Worm (Caenorhabditis elegans): Measurements from ENCODE around the gene nhr-187.

The nhr-187 gene

ce11 chrV:3831616-3832015 is 31.1 kb downstream of the nhr-187 start, which contains the start of gene H10D18.5:
TSS of gene H10D18.5 (minus strand) at chrV:3831716.
- no peak for TF ChIP-seq bed-3 (GFP tag; optimal IDR thresholded peaks at IDR 0.05)
- TF ChIP-seq nhr-12 (tag; optimal IDR thresholded peaks at IDR 0.05): no peak
- TF ChIP-seq nhr-76 (tag; optimal IDR thresholded peaks at IDR 0.05): no peak
- no peak for TF ChIP-seq sptf-1 (tag; optimal IDR thresholded peaks at IDR 0.05)
- TF ChIP-seq flh-1 (GFP tag; optimal IDR thresholded peaks at IDR 0.05): no peak
- TF ChIP-seq unc-39 (tag; optimal IDR thresholded peaks at IDR 0.05): no peak
- TF ChIP-seq unc-62 (GFP tag; optimal IDR thresholded peaks at IDR 0.05): no peak
- no peak for TF ChIP-seq ham-2 (GFP tag; optimal IDR thresholded peaks at IDR 0.05)
- TF ChIP-seq ceh-43 (GFP tag; optimal IDR thresholded peaks at IDR 0.05): no peak
- no peak for TF ChIP-seq nhr-28 (tag; optimal IDR thresholded peaks at IDR 0.05)
- no peak for TF ChIP-seq mep-1 (tag; optimal IDR thresholded peaks at IDR 0.05)
- no peak for TF ChIP-seq cnd-1 (tag; optimal IDR thresholded peaks at IDR 0.05)
- TF ChIP-seq nhr-237 (tag; optimal IDR thresholded peaks at IDR 0.05): no peak
- TF ChIP-seq lsy-2 (tag; optimal IDR thresholded peaks at IDR 0.05): no peak
- no peak for TF ChIP-seq unc-120 (tag; optimal IDR thresholded peaks at IDR 0.05; ENCODE audit: poor library complexity, severe bottlenecking)
- TF ChIP-seq elt-1 (tag; optimal IDR thresholded peaks at IDR 0.05; ENCODE audit: borderline replicate concordance, insufficient read depth): no peak
- no peak for TF ChIP-seq drap-1 (GFP tag; optimal IDR thresholded peaks at IDR 0.05)
- no peak for TF ChIP-seq mab-5 (tag; optimal IDR thresholded peaks at IDR 0.05)
- no peak for TF ChIP-seq sem-2 (GFP tag; optimal IDR thresholded peaks at IDR 0.05)

ce11 chrV:3825190-3825589 is 37.6 kb downstream of the nhr-187 start:
- TF ChIP-seq unc-62 (GFP tag; optimal IDR thresholded peaks at IDR 0.05) (no peak), blmp-1 (tag; optimal IDR thresholded peaks at IDR 0.05) (no peak), zip-8 (tag; optimal IDR thresholded peaks at IDR 0.05) (no peak), nhr-237 (tag; optimal IDR thresholded peaks at IDR 0.05) (no peak), lsy-2 (tag; optimal IDR thresholded peaks at IDR 0.05) (no peak), ces-1 (GFP tag; optimal IDR thresholded peaks at IDR 0.05) (no peak), nhr-2 (tag; optimal IDR thresholded peaks at IDR 0.05) (no peak), mls-2 (tag; optimal IDR thresholded peaks at IDR 0.05) (no peak), lin-13 (tag; optimal IDR thresholded peaks at IDR 0.05) (no peak), ceh-83 (GFP tag; optimal IDR thresholded peaks at IDR 0.05) (no peak), ham-2 (GFP tag; optimal IDR thresholded peaks at IDR 0.05) (no peak), flh-1 (GFP tag; optimal IDR thresholded peaks at IDR 0.05) (no peak), nhr-12 (tag; optimal IDR thresholded peaks at IDR 0.05) (no peak), M03D4.4 (tag; optimal IDR thresholded peaks at IDR 0.05) (no peak), snpc-4 (tag; optimal IDR thresholded peaks at IDR 0.05) (no peak), bed-3 (GFP tag; optimal IDR thresholded peaks at IDR 0.05) (no peak)

ce11 chrV:3820875-3821274 is 41.9 kb downstream of the nhr-187 start:
- TF ChIP-seq mab-5 (tag; optimal IDR thresholded peaks at IDR 0.05) (no peak), M03D4.4 (tag; optimal IDR thresholded peaks at IDR 0.05) (no peak), elt-3 (tag; optimal IDR thresholded peaks at IDR 0.05) (no peak), flh-1 (GFP tag; optimal IDR thresholded peaks at IDR 0.05) (no peak), lsy-2 (tag; optimal IDR thresholded peaks at IDR 0.05) (no peak)

- TF ChIP-seq ces-1 (GFP tag; optimal IDR thresholded peaks at IDR 0.05) (peak; percentile 22), unc-62 (GFP tag; optimal IDR thresholded peaks at IDR 0.05) (no peak)
Observed at ce11 chrV:3814938-3815337, 47.8 kb downstream of the nhr-187 start, which contains the start of gene H10D18.1. TSS of gene H10D18.1 (plus strand) at chrV:3815214.

ce11 chrV:3814009-3814408 is 48.7 kb downstream of the nhr-187 start:
- no peak for TF ChIP-seq lin-13 (tag; optimal IDR thresholded peaks at IDR 0.05)

- TF ChIP-seq cnd-1 (tag; optimal IDR thresholded peaks at IDR 0.05) (no peak), ceh-43 (GFP tag; optimal IDR thresholded peaks at IDR 0.05) (no peak), lin-13 (tag; optimal IDR thresholded peaks at IDR 0.05) (no peak)
Observed at ce11 chrV:3812291-3812690, 50.5 kb downstream of the nhr-187 start, which contains the start of gene scl-12. TSS of gene scl-12 (plus strand) at chrV:3812591.

- TF ChIP-seq cnd-1 (tag; optimal IDR thresholded peaks at IDR 0.05): no peak
- TF ChIP-seq unc-62 (GFP tag; optimal IDR thresholded peaks at IDR 0.05): no peak
- no peak for TF ChIP-seq unc-39 (tag; optimal IDR thresholded peaks at IDR 0.05)
- TF ChIP-seq snpc-4 (tag; optimal IDR thresholded peaks at IDR 0.05): no peak
- no peak for TF ChIP-seq mls-2 (tag; optimal IDR thresholded peaks at IDR 0.05)
- no peak for TF ChIP-seq ztf-11 (tag; optimal IDR thresholded peaks at IDR 0.05)
- no peak for TF ChIP-seq drap-1 (GFP tag; optimal IDR thresholded peaks at IDR 0.05)
- TF ChIP-seq blmp-1 (tag; optimal IDR thresholded peaks at IDR 0.05): no peak
- TF ChIP-seq hlh-1 (tag; optimal IDR thresholded peaks at IDR 0.05): no peak
Observed at ce11 chrV:3811541-3811940, 51.2 kb downstream of the nhr-187 start, which contains the start of gene scl-13. TSS of gene scl-13 (minus strand) at chrV:3811641.

Data from whole organism, mixed stage, embryonic.